Fruit fly (Drosophila melanogaster) whole organism, prepupa: ENCODE results near the gene pkm.

Experiments used
- CG11294 ChIP-seq: fragments of 200-800 bp; sonication (Bioruptor generic); IDR thresholded peaks from 2 replicates; pipeline ENCODE4 v1.3.6; 2022; ENCODE audit warnings: missing biosample characterization, missing genetic modification characterization
- CG11902 ChIP-seq: fragments of 200-800 bp; sonication (Bioruptor generic); optimal IDR thresholded peaks from 3 replicates; lab custom pipeline; 2016; ENCODE audit warnings: missing biosample characterization, missing genetic modification characterization
- CG15336 ChIP-seq: fragments of 200-800 bp; sonication (Bioruptor generic); IDR thresholded peaks from 2 replicates; pipeline ENCODE4 v1.3.6; 2022; ENCODE audit warnings: missing biosample characterization, missing genetic modification characterization
- CG1621 ChIP-seq: fragments of 200-800 bp; sonication (Bioruptor generic); optimal IDR thresholded peaks from 3 replicates; lab custom pipeline; 2018; ENCODE audit warnings: missing biosample characterization, mild to moderate bottlenecking, missing genetic modification characterization
- CG16779 ChIP-seq: fragments of 200-800 bp; sonication (Bioruptor generic); optimal IDR thresholded peaks from 3 replicates; lab custom pipeline; 2017; ENCODE audit warnings: missing biosample characterization, mild to moderate bottlenecking, missing genetic modification characterization
- CG31627 ChIP-seq: fragments of 200-800 bp; sonication (Bioruptor generic); optimal IDR thresholded peaks from 3 replicates; lab custom pipeline; 2016; ENCODE audit warnings: missing biosample characterization, missing genetic modification characterization
- CG32006 ChIP-seq: fragments of 200-800 bp; sonication (Bioruptor generic); optimal IDR thresholded peaks from 3 replicates; lab custom pipeline; 2017; ENCODE audit warnings: missing biosample characterization, mild to moderate bottlenecking, missing genetic modification characterization
- CG34406 ChIP-seq: fragments of 200-800 bp; sonication (Bioruptor generic); optimal IDR thresholded peaks from 3 replicates; lab custom pipeline; 2016; ENCODE audit warnings: missing biosample characterization, missing genetic modification characterization
- CG3919 ChIP-seq: fragments of 200-800 bp; sonication (Bioruptor generic); optimal IDR thresholded peaks from 3 replicates; lab custom pipeline; 2016; ENCODE audit warnings: missing biosample characterization, missing genetic modification characterization
- CG6163 ChIP-seq: fragments of 200-800 bp; sonication (Bioruptor generic); IDR thresholded peaks from 3 replicates; pipeline ENCODE4 v1.3.6; 2022; ENCODE audit warnings: missing biosample characterization, missing genetic modification characterization
- CG6276 ChIP-seq: fragments of 200-800 bp; sonication (Bioruptor generic); optimal IDR thresholded peaks from 2 replicates; lab custom pipeline; 2017; ENCODE audit warnings: missing biosample characterization, mild to moderate bottlenecking, missing genetic modification characterization
- CG6808 ChIP-seq: fragments of 200-800 bp; sonication (Bioruptor generic); optimal IDR thresholded peaks from 3 replicates; lab custom pipeline; 2017; ENCODE audit warnings: missing biosample characterization, missing genetic modification characterization, mild to moderate bottlenecking, moderate library complexity, missing genetic modification reagents
- CG7368 ChIP-seq: fragments of 200-800 bp; sonication (Bioruptor generic); optimal IDR thresholded peaks from 3 replicates; lab custom pipeline; 2016; ENCODE audit warnings: missing biosample characterization, missing genetic modification characterization
- CG8119 ChIP-seq: fragments of 200-800 bp; sonication (Bioruptor generic); IDR thresholded peaks from 3 replicates; pipeline ENCODE4 v1.3.6; 2022; ENCODE audit warnings: missing biosample characterization, missing genetic modification characterization
- Eip78C ChIP-seq: fragments of 200-800 bp; sonication (Bioruptor generic); peaks from one replicate; lab custom pipeline; 2016; ENCODE audit warnings: missing biosample characterization, missing genetic modification characterization
- Eip93F ChIP-seq: fragments of 200-800 bp; sonication (Bioruptor generic); optimal IDR thresholded peaks from 2 replicates; lab custom pipeline; 2016; ENCODE audit warnings: missing biosample characterization, mild to moderate bottlenecking, missing genetic modification characterization
- Ets21C ChIP-seq: fragments of 200-800 bp; sonication (Bioruptor generic); optimal IDR thresholded peaks from 3 replicates; lab custom pipeline; 2016; ENCODE audit warnings: missing biosample characterization, missing genetic modification characterization
- Ets96B ChIP-seq: fragments of 200-800 bp; optimal IDR thresholded peaks from 2 replicates; lab custom pipeline; 2019; ENCODE audit warnings: missing biosample characterization, mild to moderate bottlenecking, missing genetic modification characterization, moderate library complexity
- Lpt ChIP-seq: fragments of 200-800 bp; sonication (Bioruptor generic); optimal IDR thresholded peaks from 3 replicates; lab custom pipeline; 2016; ENCODE audit warnings: missing biosample characterization, missing genetic modification characterization
- Met ChIP-seq: fragments of 200-800 bp; sonication (Bioruptor generic); optimal IDR thresholded peaks from 3 replicates; lab custom pipeline; 2016; ENCODE audit warnings: missing biosample characterization, missing genetic modification characterization
- OdsH ChIP-seq: fragments of 200-800 bp; sonication (Bioruptor generic); optimal IDR thresholded peaks from 3 replicates; lab custom pipeline; 2016; ENCODE audit warnings: missing biosample characterization, missing genetic modification characterization
- Smox ChIP-seq: fragments of 200-800 bp; sonication (Bioruptor generic); optimal IDR thresholded peaks from 3 replicates; lab custom pipeline; 2016; ENCODE audit warnings: missing biosample characterization, missing genetic modification characterization
- Sox14 ChIP-seq: fragments of 200-800 bp; sonication (Bioruptor generic); optimal IDR thresholded peaks from 3 replicates; lab custom pipeline; 2016; ENCODE audit warnings: missing biosample characterization, missing genetic modification characterization
- Sox15 ChIP-seq: fragments of 200-800 bp; sonication (Bioruptor generic); optimal IDR thresholded peaks from 3 replicates; lab custom pipeline; 2016; ENCODE audit warnings: missing biosample characterization, missing genetic modification characterization
- achi ChIP-seq: fragments of 200-800 bp; sonication (Bioruptor generic); optimal IDR thresholded peaks from 3 replicates; lab custom pipeline; 2016; ENCODE audit warnings: missing biosample characterization, missing genetic modification characterization
- cyc ChIP-seq: fragments of 200-800 bp; sonication (Bioruptor generic); optimal IDR thresholded peaks from 3 replicates; lab custom pipeline; 2016; ENCODE audit warnings: missing biosample characterization, missing genetic modification characterization
- dsx ChIP-seq: fragments of 200-800 bp; optimal IDR thresholded peaks from 3 replicates; lab custom pipeline; 2019; ENCODE audit warnings: missing biosample characterization, mild to moderate bottlenecking, missing genetic modification characterization, moderate library complexity; ENCODE audit not compliant: poor library complexity, severe bottlenecking
- eg ChIP-seq: fragments of 200-800 bp; sonication (Bioruptor generic); IDR thresholded peaks from 3 replicates; pipeline ENCODE4 v1.3.6; 2022; ENCODE audit warnings: missing biosample characterization, missing genetic modification characterization
- esn ChIP-seq: fragments of 200-800 bp; sonication (Bioruptor generic); optimal IDR thresholded peaks from 2 replicates; lab custom pipeline; 2016; ENCODE audit warnings: missing biosample characterization, mild to moderate bottlenecking, missing genetic modification characterization, moderate library complexity
- fd59A ChIP-seq: fragments of 200-800 bp; sonication (Bioruptor generic); optimal IDR thresholded peaks from 2 replicates; lab custom pipeline; 2017; ENCODE audit warnings: missing biosample characterization, mild to moderate bottlenecking, missing genetic modification characterization, missing genetic modification reagents
- fkh ChIP-seq: fragments of 200-800 bp; sonication (Bioruptor generic); optimal IDR thresholded peaks from 3 replicates; lab custom pipeline; 2017; ENCODE audit warnings: missing biosample characterization, mild to moderate bottlenecking, missing genetic modification characterization, moderate library complexity
- net ChIP-seq: fragments of 200-800 bp; sonication (Bioruptor generic); optimal IDR thresholded peaks from 3 replicates; lab custom pipeline; 2016; ENCODE audit warnings: missing biosample characterization, missing genetic modification characterization
- ss ChIP-seq, 2 experiments: fragments of 200-800 bp; sonication (Bioruptor generic); optimal IDR thresholded peaks; 2 replicates in 1 of 2; 3 replicates in 1 of 2; lab custom pipeline; 2017 to 2018; ENCODE audit warnings: mild to moderate bottlenecking in 2 of 2, missing biosample characterization in 2 of 2, missing genetic modification characterization in 2 of 2, moderate library complexity in 1 of 2
- topi ChIP-seq: fragments of 200-800 bp; sonication (Bioruptor generic); optimal IDR thresholded peaks from 3 replicates; lab custom pipeline; 2016; ENCODE audit warnings: missing biosample characterization, missing genetic modification characterization
- vri ChIP-seq: fragments of 200-800 bp; sonication (Bioruptor generic); optimal IDR thresholded peaks from 3 replicates; lab custom pipeline; 2016; ENCODE audit warnings: missing biosample characterization, mild to moderate bottlenecking, missing genetic modification characterization

pkm gene

DNA sequence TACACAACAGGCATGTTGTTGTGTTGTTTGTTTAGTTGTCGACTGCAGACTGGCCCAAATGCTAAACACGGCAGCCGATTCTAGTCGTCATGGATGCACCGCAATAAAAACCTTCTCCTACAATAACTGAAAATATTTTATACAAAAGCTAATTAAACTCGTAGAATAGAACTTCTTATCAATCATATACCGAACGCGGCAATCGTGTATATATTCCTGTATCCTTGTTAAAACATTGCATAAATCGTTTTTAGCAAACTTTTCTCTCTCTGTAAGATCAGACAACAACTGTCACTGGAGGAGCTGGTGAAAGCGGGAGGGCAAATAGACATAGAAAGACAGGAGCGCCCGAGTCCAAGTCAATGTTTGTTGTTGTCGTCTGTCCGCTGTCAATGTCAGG, 35.3 kb downstream of the pkm start (continued):
- TF ChIP-seq Met (GFP tag; lab: Kevin White, UChicago) = peak; percentile 2
- peak; percentile 9 for TF ChIP-seq CG31627 (GFP tag; lab: Kevin White, UChicago)
- no peak for TF ChIP-seq dsx (GFP tag; lab: Kevin White, UChicago)
- TF ChIP-seq eg (GFP tag; lab: Robert Waterston, UW) = peak; percentile 70
- TF ChIP-seq vri (GFP tag; lab: Kevin White, UChicago) = no peak
- TF ChIP-seq topi (GFP tag; lab: Kevin White, UChicago) = peak; percentile 30
- peak; percentile 66 for TF ChIP-seq fkh (GFP tag; lab: Kevin White, UChicago)
- peak; percentile 57 for TF ChIP-seq net (GFP tag; lab: Kevin White, UChicago)
- TF ChIP-seq cyc (GFP tag; lab: Kevin White, UChicago) = peak; percentile 13

dm6 chrX:11546941-11547340, 37.0 kb downstream of the pkm start:
- no peak for TF ChIP-seq vri (GFP tag; lab: Kevin White, UChicago)
- TF ChIP-seq CG11294 (GFP tag; lab: Robert Waterston, UW) = no peak
- TF ChIP-seq CG15336 (GFP tag; lab: Robert Waterston, UW) = no peak
- no peak for TF ChIP-seq CG7368 (GFP tag; lab: Kevin White, UChicago)
- no peak for TF ChIP-seq CG34406
- no peak for TF ChIP-seq achi (GFP tag; lab: Kevin White, UChicago)
- TF ChIP-seq fd59A = no peak
- no peak for TF ChIP-seq Ets21C (GFP tag; lab: Kevin White, UChicago)
- no peak for TF ChIP-seq Sox14 (GFP tag; lab: Kevin White, UChicago)
- no peak for TF ChIP-seq Eip78C (GFP tag; lab: Kevin White, UChicago)
- TF ChIP-seq ss (GFP tag; optimal IDR thresholded peaks at IDR 0.05; lab: Kevin White, UChicago) = no peak
- TF ChIP-seq fkh (GFP tag; lab: Kevin White, UChicago) = no peak
- no peak for TF ChIP-seq eg (GFP tag; lab: Robert Waterston, UW)

dm6 chrX:11544951-11545426, 39.0 kb downstream of the pkm start:
- no peak for TF ChIP-seq Smox (GFP tag; lab: Kevin White, UChicago)
- no peak for TF ChIP-seq CG6808
- peak; percentile 16; the same call in 1 of the 3 replicates for TF ChIP-seq eg (GFP tag; lab: Robert Waterston, UW)
- no peak for TF ChIP-seq ss (GFP tag; optimal IDR thresholded peaks at IDR 0.05; lab: Kevin White, UChicago)
- TF ChIP-seq esn (GFP tag; lab: Kevin White, UChicago) = no peak
- TF ChIP-seq Eip93F = no peak
- TF ChIP-seq CG6276 = peak; percentile 43
- no peak for TF ChIP-seq OdsH (GFP tag; lab: Kevin White, UChicago)
- peak; percentile 53; the same call in 2 of the 3 replicates for TF ChIP-seq CG6163 (GFP tag; lab: Robert Waterston, UW)
- TF ChIP-seq CG16779 (tag; lab: Kevin White, UChicago) = no peak
- no peak for TF ChIP-seq CG1621 (tag; lab: Kevin White, UChicago)
- TF ChIP-seq CG3919 (GFP tag; lab: Kevin White, UChicago) = no peak
- no peak for TF ChIP-seq CG11902 (GFP tag; lab: Kevin White, UChicago)
- no peak for TF ChIP-seq Ets96B (tag; lab: Kevin White, UChicago)
- TF ChIP-seq CG15336 (GFP tag; lab: Robert Waterston, UW) = peak; percentile 7; the same call in 1 of the 2 replicates
- peak; percentile 7 for TF ChIP-seq CG32006 (GFP tag; lab: Kevin White, UChicago)
- peak; percentile 47; the same call in 2 of the 3 replicates for TF ChIP-seq CG8119
- no peak for TF ChIP-seq CG7368 (GFP tag; lab: Kevin White, UChicago)
- no peak for TF ChIP-seq achi (GFP tag; lab: Kevin White, UChicago)
- TF ChIP-seq Sox15 (GFP tag; lab: Kevin White, UChicago) = no peak
- TF ChIP-seq Lpt (GFP tag; lab: Kevin White, UChicago) = peak; percentile 44
